Fruit fly (Drosophila melanogaster) whole organism: Measurements from ENCODE around the gene gish.

Experiments used
- CG8478 ChIP-seq: fragments of >200 bp; optimal IDR thresholded peaks from 2 replicates; lab custom pipeline; 2018; ENCODE audit warnings: inconsistent platforms
- Dll ChIP-seq: fragments of >200 bp; optimal IDR thresholded peaks from 2 replicates; lab custom pipeline; 2017
- EcR ChIP-seq, 2 experiments: fragments of >200 bp; optimal IDR thresholded peaks; 2 replicates each; lab custom pipeline; 2017; ENCODE audit warnings: missing biosample characterization in 2 of 2, missing genetic modification characterization in 2 of 2, missing genetic modification reagents in 2 of 2
- pan ChIP-seq: fragments of >200 bp; optimal IDR thresholded peaks from 2 replicates; lab custom pipeline; 2017
- psq ChIP-seq: fragments of >200 bp; optimal IDR thresholded peaks from 2 replicates; lab custom pipeline; 2017
- usp ChIP-seq: fragments of >200 bp; optimal IDR thresholded peaks from 2 replicates; lab custom pipeline; 2017; ENCODE audit warnings: missing biosample characterization, missing genetic modification characterization, mixed read lengths

- TF ChIP-seq psq (lab: Kevin White, UChicago) (no peak), pan (no peak), CG8478 (no peak), usp (no peak), EcR (GFP tag; optimal IDR thresholded peaks at IDR 0.05; lab: Kevin White, UChicago) (no peak), Dll (no peak)
Observed at dm6 chr3R:16275890-16276619, 3.8 kb downstream of the gish start.
